Fruit fly (Drosophila melanogaster) whole organism: Measurements from ENCODE around the gene CG6012.

Source experiments
- EcR ChIP-seq, 2 experiments: fragments of >200 bp; optimal IDR thresholded peaks; 2 replicates each; lab custom pipeline; 2017; ENCODE audit warnings: missing biosample characterization in 2 of 2, missing genetic modification characterization in 2 of 2, missing genetic modification reagents in 2 of 2
- psq ChIP-seq: fragments of >200 bp; optimal IDR thresholded peaks from 2 replicates; lab custom pipeline; 2017
- usp ChIP-seq: fragments of >200 bp; optimal IDR thresholded peaks from 2 replicates; lab custom pipeline; 2017; ENCODE audit warnings: missing biosample characterization, missing genetic modification characterization, mixed read lengths

DNA sequence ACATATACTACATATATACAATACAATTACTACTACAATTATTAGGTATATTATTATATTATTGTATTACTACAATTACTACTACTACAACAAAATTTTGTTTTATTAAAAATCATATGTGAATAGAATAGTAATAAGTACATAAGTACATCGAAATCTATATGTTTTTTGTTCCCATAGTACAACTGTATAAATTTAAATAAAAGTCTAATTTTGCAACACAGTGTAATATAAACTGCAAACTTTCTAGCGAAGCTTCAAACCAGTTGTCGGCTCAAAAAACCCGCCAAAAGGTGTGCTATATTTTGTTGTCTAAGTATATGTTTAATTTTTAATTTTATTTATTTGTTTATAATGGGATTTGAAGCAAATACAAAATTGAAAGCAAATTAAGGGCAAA, 1.7 kb downstream of the CG6012 start:
- TF ChIP-seq psq (lab: Kevin White, UChicago) = no peak
- TF ChIP-seq usp (GFP tag; lab: Kevin White, UChicago) = no peak
- no peak for TF ChIP-seq EcR (GFP tag; optimal IDR thresholded peaks at IDR 0.05; lab: Kevin White, UChicago)
